Fruit fly (Drosophila melanogaster) whole organism, embryonic: ENCODE results near the gene cindr.

Source experiments
- Abd-B ChIP-seq: fragments of 200-800 bp; sonication (Bioruptor generic); optimal IDR thresholded peaks from 2 replicates; lab custom pipeline; 2018; ENCODE audit warnings: missing biosample characterization, mild to moderate bottlenecking, missing genetic modification characterization, moderate library complexity
- Adf1 ChIP-seq: fragments of 200-800 bp; sonication (Bioruptor generic); IDR thresholded peaks from 2 replicates; pipeline ENCODE4 v1.3.6; 2022; ENCODE audit warnings: missing biosample characterization, missing genetic modification characterization
- Awh ChIP-seq: fragments of 200-800 bp; sonication (Bioruptor generic); IDR thresholded peaks from 2 replicates; pipeline ENCODE4, ENCODE4 v1.3.6; 2022; ENCODE audit warnings: missing biosample characterization, missing genetic modification characterization
- CG1024 ChIP-seq: fragments of 200-800 bp; sonication (Bioruptor generic); IDR thresholded peaks from 2 replicates; pipeline ENCODE4 v1.3.6; 2022; ENCODE audit warnings: missing biosample characterization, missing genetic modification characterization
- CG10321 ChIP-seq: fragments of 200-800 bp; sonication (Bioruptor generic); IDR thresholded peaks from 2 replicates; pipeline ENCODE4 v1.3.6; 2022; ENCODE audit warnings: missing biosample characterization, missing genetic modification characterization
- CG11723 ChIP-seq: fragments of 200-800 bp; sonication (Bioruptor generic); optimal IDR thresholded peaks from 2 replicates; lab custom pipeline; 2017; ENCODE audit warnings: missing biosample characterization, mild to moderate bottlenecking, missing genetic modification characterization
- CG12236 ChIP-seq: fragments of 200-800 bp; sonication (Bioruptor generic); optimal IDR thresholded peaks from 2 replicates; lab custom pipeline; 2016; ENCODE audit warnings: missing biosample characterization, missing genetic modification characterization
- CG1233 ChIP-seq: fragments of 200-800 bp; sonication (Bioruptor generic); optimal IDR thresholded peaks from 4 replicates; lab custom pipeline; 2018; ENCODE audit warnings: missing biosample characterization, mild to moderate bottlenecking, missing genetic modification characterization
- CG12769 ChIP-seq: fragments of 200-800 bp; sonication (Bioruptor generic); optimal IDR thresholded peaks from 2 replicates; lab custom pipeline; 2019; ENCODE audit warnings: missing biosample characterization, mild to moderate bottlenecking, missing genetic modification characterization, moderate library complexity
- CG13287 ChIP-seq: fragments of 200-800 bp; sonication (Bioruptor generic); IDR thresholded peaks from 2 replicates; pipeline ENCODE4 v1.3.6; 2022; ENCODE audit warnings: missing biosample characterization, missing genetic modification characterization; ENCODE audit not compliant: partially characterized antibody
- CG13424 ChIP-seq: fragments of 200-800 bp; sonication (Bioruptor generic); optimal IDR thresholded peaks from 2 replicates; lab custom pipeline; 2019; ENCODE audit warnings: missing biosample characterization, mild to moderate bottlenecking, missing genetic modification characterization, moderate library complexity
- CG2678 ChIP-seq: fragments of 200-800 bp; sonication (Bioruptor generic); optimal IDR thresholded peaks from 3 replicates; lab custom pipeline; 2019; ENCODE audit warnings: missing biosample characterization, mild to moderate bottlenecking, missing genetic modification characterization, moderate library complexity
- CG30020 ChIP-seq: fragments of 200-800 bp; optimal IDR thresholded peaks from 2 replicates; lab custom pipeline; 2019; ENCODE audit warnings: missing biosample characterization, mild to moderate bottlenecking, missing genetic modification characterization, moderate library complexity
- CG3407 ChIP-seq: fragments of 200-800 bp; sonication (Bioruptor generic); optimal IDR thresholded peaks from 2 replicates; lab custom pipeline; 2018; ENCODE audit warnings: missing biosample characterization, mild to moderate bottlenecking, missing genetic modification characterization
- CG5953 ChIP-seq: fragments of 200-800 bp; sonication (Bioruptor generic); IDR thresholded peaks from 2 replicates; pipeline ENCODE4 v1.3.6; 2022; ENCODE audit warnings: missing biosample characterization, missing genetic modification characterization
- CG7556 ChIP-seq: fragments of 200-800 bp; sonication (Bioruptor generic); optimal IDR thresholded peaks from 2 replicates; lab custom pipeline; 2017; ENCODE audit warnings: missing biosample characterization, mild to moderate bottlenecking, missing genetic modification characterization
- CG7987 ChIP-seq: fragments of 200-800 bp; sonication (Bioruptor generic); optimal IDR thresholded peaks from 2 replicates; lab custom pipeline; 2018; ENCODE audit warnings: missing biosample characterization, mild to moderate bottlenecking, missing genetic modification characterization, moderate library complexity
- CG9437 ChIP-seq: fragments of 200-800 bp; sonication (Bioruptor generic); optimal IDR thresholded peaks from 2 replicates; lab custom pipeline; 2018; ENCODE audit warnings: missing biosample characterization, mild to moderate bottlenecking, missing genetic modification characterization
- D19B ChIP-seq: fragments of 200-800 bp; sonication (Bioruptor generic); optimal IDR thresholded peaks from 2 replicates; lab custom pipeline; 2017; ENCODE audit warnings: missing biosample characterization, mild to moderate bottlenecking, missing genetic modification characterization
- Dek ChIP-seq: fragments of 200-800 bp; sonication (Bioruptor generic); optimal IDR thresholded peaks from 3 replicates; lab custom pipeline; 2019; ENCODE audit warnings: missing biosample characterization, mild to moderate bottlenecking, missing genetic modification characterization, moderate library complexity
- Lhr ChIP-seq: fragments of 200-800 bp; sonication (Bioruptor generic); optimal IDR thresholded peaks from 3 replicates; lab custom pipeline; 2017; ENCODE audit warnings: mild to moderate bottlenecking, missing biosample characterization, missing genetic modification reagents, missing genetic modification characterization
- MESR4 ChIP-seq: fragments of 200-800 bp; sonication (Bioruptor generic); optimal IDR thresholded peaks from 2 replicates; lab custom pipeline; 2018; ENCODE audit warnings: missing biosample characterization, mild to moderate bottlenecking, missing genetic modification characterization, moderate library complexity
- Mad ChIP-seq: fragments of 200-800 bp; sonication (Bioruptor generic); optimal IDR thresholded peaks from 2 replicates; lab custom pipeline; 2016; ENCODE audit warnings: missing biosample characterization, missing genetic modification characterization
- Med ChIP-seq: fragments of 200-800 bp; sonication (Bioruptor generic); peaks from one replicate; lab custom pipeline; 2016; ENCODE audit warnings: missing biosample characterization, missing genetic modification characterization, mild to moderate bottlenecking, inconsistent platforms, moderate library complexity
- Meics ChIP-seq: fragments of 200-800 bp; sonication (Bioruptor generic); optimal IDR thresholded peaks from 2 replicates; lab custom pipeline; 2017; ENCODE audit warnings: missing biosample characterization, mild to moderate bottlenecking, missing genetic modification characterization
- NK7.1 ChIP-seq: fragments of 200-800 bp; sonication (Bioruptor generic); optimal IDR thresholded peaks from 3 replicates; lab custom pipeline; 2016; ENCODE audit warnings: missing biosample characterization, missing genetic modification characterization
- Nf-YB ChIP-seq: fragments of 200-800 bp; sonication (Bioruptor generic); optimal IDR thresholded peaks from 3 replicates; lab custom pipeline; 2019; ENCODE audit warnings: missing biosample characterization, mild to moderate bottlenecking, missing genetic modification characterization, moderate library complexity
- Pdp1 ChIP-seq, 2 experiments: fragments of 200-800 bp; sonication (Bioruptor generic); optimal IDR thresholded peaks; 3 replicates each; lab custom pipeline; 2016; ENCODE audit warnings: missing biosample characterization in 2 of 2, missing genetic modification characterization in 2 of 2, mild to moderate bottlenecking in 1 of 2, moderate library complexity in 1 of 2
- Rfx ChIP-seq: fragments of 200-800 bp; sonication (Bioruptor generic); IDR thresholded peaks from 2 replicates; pipeline ENCODE4 v1.3.6; 2022; ENCODE audit warnings: missing biosample characterization, missing genetic modification characterization
- YL-1 ChIP-seq: fragments of 200-800 bp; sonication (Bioruptor generic); optimal IDR thresholded peaks from 3 replicates; lab custom pipeline; 2017; ENCODE audit warnings: missing biosample characterization, mild to moderate bottlenecking, missing genetic modification characterization
- amos ChIP-seq: fragments of 200-800 bp; sonication (Bioruptor generic); IDR thresholded peaks from 2 replicates; pipeline ENCODE4 v1.3.6; 2022; ENCODE audit warnings: missing biosample characterization, missing genetic modification characterization; ENCODE audit not compliant: partially characterized antibody
- bab2 ChIP-seq: fragments of 200-800 bp; sonication (Bioruptor generic); optimal IDR thresholded peaks from 2 replicates; lab custom pipeline; 2016; ENCODE audit warnings: missing biosample characterization, missing genetic modification characterization
- cad ChIP-seq: fragments of >200 bp; optimal IDR thresholded peaks from 2 replicates; lab custom pipeline; 2017; ENCODE audit warnings: missing biosample characterization, missing genetic modification characterization
- cg ChIP-seq: fragments of 200-800 bp; sonication (Bioruptor generic); optimal IDR thresholded peaks from 3 replicates; lab custom pipeline; 2019; ENCODE audit warnings: missing biosample characterization, mild to moderate bottlenecking, missing genetic modification characterization, moderate library complexity
- chinmo ChIP-seq: fragments of 200-800 bp; sonication (Bioruptor generic); IDR thresholded peaks from 4 replicates; pipeline ENCODE4 v1.3.6; 2022; ENCODE audit warnings: missing biosample characterization, missing genetic modification characterization; ENCODE audit not compliant: partially characterized antibody
- ci ChIP-seq: fragments of 200-800 bp; sonication (Bioruptor generic); IDR thresholded peaks from 3 replicates; pipeline ENCODE4 v1.3.6; 2022; ENCODE audit warnings: missing biosample characterization, missing genetic modification characterization
- corto ChIP-seq: fragments of 200-800 bp; sonication (Bioruptor generic); optimal IDR thresholded peaks from 2 replicates; lab custom pipeline; 2016; ENCODE audit warnings: missing biosample characterization, mild to moderate bottlenecking, missing genetic modification characterization, moderate library complexity
- crol ChIP-seq: fragments of 200-800 bp; sonication (Bioruptor generic); IDR thresholded peaks from 2 replicates; pipeline ENCODE4 v1.3.6; 2022; ENCODE audit warnings: missing biosample characterization, missing genetic modification characterization
- crp ChIP-seq, 2 experiments: fragments of 200-800 bp; sonication (Bioruptor generic); optimal IDR thresholded peaks; 2 replicates in 1 of 2; 3 replicates in 1 of 2; lab custom pipeline; 2017; ENCODE audit warnings: missing biosample characterization in 2 of 2, missing genetic modification characterization in 2 of 2, mild to moderate bottlenecking in 1 of 2, moderate library complexity in 1 of 2
- cwo ChIP-seq: fragments of 200-800 bp; sonication (Bioruptor generic); optimal IDR thresholded peaks from 3 replicates; lab custom pipeline; 2017; ENCODE audit warnings: missing biosample characterization, missing genetic modification characterization, mild to moderate bottlenecking, moderate library complexity, missing genetic modification reagents
- gce ChIP-seq: fragments of 200-800 bp; sonication (Bioruptor generic); IDR thresholded peaks from 3 replicates; pipeline ENCODE4 v1.3.6; 2022; ENCODE audit warnings: missing biosample characterization, missing genetic modification characterization
- h ChIP-seq: fragments of >200 bp; optimal IDR thresholded peaks from 2 replicates; lab custom pipeline; 2017
- jumu ChIP-seq: fragments of 200-800 bp; sonication (Bioruptor generic); optimal IDR thresholded peaks from 3 replicates; lab custom pipeline; 2016; ENCODE audit warnings: missing biosample characterization, missing genetic modification characterization
- lmd ChIP-seq: fragments of 200-800 bp; sonication (Bioruptor generic); IDR thresholded peaks from 2 replicates; pipeline ENCODE4 v1.3.6; 2022; ENCODE audit warnings: missing biosample characterization, missing genetic modification characterization
- pfk ChIP-seq: fragments of 200-800 bp; sonication (Bioruptor generic); optimal IDR thresholded peaks from 2 replicates; lab custom pipeline; 2018; ENCODE audit warnings: missing biosample characterization, mild to moderate bottlenecking, missing genetic modification characterization, moderate library complexity
- rib ChIP-seq: fragments of 200-800 bp; sonication (Bioruptor generic); IDR thresholded peaks from 2 replicates; pipeline ENCODE4 v1.3.6; 2022; ENCODE audit warnings: missing biosample characterization, missing genetic modification characterization
- sima ChIP-seq: fragments of 200-800 bp; sonication (Bioruptor generic); optimal IDR thresholded peaks from 2 replicates; lab custom pipeline; 2016; ENCODE audit warnings: missing biosample characterization, missing genetic modification characterization
- stwl ChIP-seq: fragments of 200-800 bp; sonication (Bioruptor generic); optimal IDR thresholded peaks from 3 replicates; lab custom pipeline; 2018; ENCODE audit warnings: missing biosample characterization, mild to moderate bottlenecking, missing genetic modification characterization, moderate library complexity
- twi ChIP-seq: fragments of 200-800 bp; optimal IDR thresholded peaks from 2 replicates; lab custom pipeline; 2019; ENCODE audit warnings: missing biosample characterization, mild to moderate bottlenecking, missing genetic modification characterization, moderate library complexity
- wdn ChIP-seq: fragments of 200-800 bp; sonication (Bioruptor generic); IDR thresholded peaks from 2 replicates; pipeline ENCODE4 v1.3.6; 2022; ENCODE audit warnings: missing biosample characterization, missing genetic modification characterization
- zfh2 ChIP-seq: fragments of 200-800 bp; sonication (Bioruptor generic); optimal IDR thresholded peaks from 2 replicates; lab custom pipeline; 2016; ENCODE audit warnings: missing biosample characterization, missing genetic modification characterization

cindr gene

DNA sequence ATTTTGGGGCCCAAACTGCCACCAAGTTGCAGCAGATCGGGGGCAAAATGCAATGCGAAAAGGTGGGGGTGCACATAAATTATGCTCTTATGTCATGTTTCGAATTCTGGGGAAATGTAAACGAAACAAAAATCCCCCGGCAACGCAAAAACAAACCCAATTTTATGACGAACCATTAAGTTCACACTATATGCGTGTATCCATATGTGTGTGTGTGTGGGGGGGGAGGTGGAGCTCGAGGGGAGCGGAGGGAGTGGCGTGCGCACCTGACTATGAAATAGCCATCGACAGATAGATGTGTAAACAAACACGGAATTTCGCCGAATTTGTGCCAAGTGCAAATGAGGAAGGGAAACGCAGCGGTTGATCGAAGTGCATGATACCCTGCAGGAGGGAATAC is 7.0 kb upstream of the cindr start:
- TF ChIP-seq gce (no peak), cg (GFP tag; lab: Kevin White, UChicago) (peak; percentile 38), Pdp1 (GFP tag; optimal IDR thresholded peaks at IDR 0.05; lab: Kevin White, UChicago) (peak in 1 of 2 experiments; percentile 21), NK7.1 (GFP tag; lab: Kevin White, UChicago) (no peak), sima (GFP tag; lab: Kevin White, UChicago) (no peak), CG3407 (GFP tag; lab: Kevin White, UChicago) (no peak), CG12769 (peak; percentile 53), Nf-YB (no peak), Lhr (GFP tag; lab: Kevin White, UChicago) (no peak), jumu (GFP tag; lab: Kevin White, UChicago) (no peak), h (lab: Kevin White, UChicago) (no peak), CG7556 (GFP tag; lab: Kevin White, UChicago) (no peak), cad (GFP tag; lab: Kevin White, UChicago) (no peak), CG12236 (GFP tag; lab: Kevin White, UChicago) (no peak), CG13424 (tag; lab: Kevin White, UChicago) (no peak), Abd-B (GFP tag; lab: Kevin White, UChicago) (peak; percentile 24), chinmo (0 out of 4 replicates have a peak, but pooled peaks have one; percentile 48), crol (peak; percentile 88), Med (GFP tag; lab: Kevin White, UChicago) (peak; percentile 54), CG1024 (no peak), D19B (peak; percentile 46), wdn (GFP tag; lab: Robert Waterston, UW) (0 out of 2 replicates have a peak, but pooled peaks have one; percentile 14), CG2678 (tag; lab: Kevin White, UChicago) (no peak), ci (0 out of 3 replicates have a peak, but pooled peaks have one; percentile 41), Mad (GFP tag; lab: Kevin White, UChicago) (no peak), MESR4 (GFP tag; lab: Kevin White, UChicago) (no peak), stwl (tag; lab: Kevin White, UChicago) (no peak), pfk (GFP tag; lab: Kevin White, UChicago) (no peak), CG13287 (GFP tag; lab: Robert Waterston, UW) (no peak), zfh2 (GFP tag; lab: Kevin White, UChicago) (no peak), Adf1 (GFP tag; lab: Robert Waterston, UW) (no peak), bab2 (GFP tag; lab: Kevin White, UChicago) (no peak), rib (GFP tag; lab: Robert Waterston, UW) (peak; percentile 13; the same call in 1 of the 2 replicates)

DNA sequence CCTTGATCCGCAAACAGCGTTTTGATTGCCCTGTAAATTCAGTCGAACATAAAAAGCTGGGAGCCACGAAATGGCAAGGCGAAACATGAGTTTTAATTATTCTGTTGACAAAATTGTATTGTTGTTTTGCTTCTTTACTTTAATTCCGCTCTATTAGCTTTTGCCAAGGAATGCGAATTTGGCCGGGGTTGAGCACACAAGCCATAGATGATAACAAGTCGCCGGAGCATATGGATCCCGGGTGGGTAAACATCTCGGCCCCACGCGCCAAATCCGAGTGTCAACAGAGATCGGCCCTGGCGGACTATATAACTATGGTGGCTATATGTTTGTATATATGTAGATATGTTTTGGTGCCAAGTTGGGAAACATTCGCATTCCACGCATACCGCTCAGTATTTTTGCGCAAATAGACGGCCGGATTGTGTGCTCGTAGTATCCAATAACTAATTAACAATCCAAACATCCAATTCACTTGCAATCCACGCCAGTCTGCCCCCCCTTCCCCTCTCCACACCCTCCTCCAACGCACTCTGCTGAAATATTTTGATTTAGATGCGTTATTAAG is 6.2 kb upstream of the cindr start:
- TF ChIP-seq Awh (GFP tag; lab: Robert Waterston, UW) (no peak), Meics (GFP tag; lab: Kevin White, UChicago) (peak; percentile 45), CG5953 (GFP tag; lab: Robert Waterston, UW) (no peak), lmd (GFP tag; lab: Robert Waterston, UW) (no peak), twi (tag; lab: Kevin White, UChicago) (no peak), Dek (tag; lab: Kevin White, UChicago) (no peak), CG10321 (GFP tag; lab: Robert Waterston, UW) (no peak), corto (no peak), CG7987 (GFP tag; lab: Kevin White, UChicago) (peak; percentile 29), CG1233 (peak; percentile 20), CG9437 (GFP tag; lab: Kevin White, UChicago) (no peak), CG30020 (tag; lab: Kevin White, UChicago) (no peak), Rfx (GFP tag; lab: Robert Waterston, UW) (peak; percentile 25; the same call in 1 of the 2 replicates), YL-1 (GFP tag; lab: Kevin White, UChicago) (no peak), crp (GFP tag; optimal IDR thresholded peaks at IDR 0.05; lab: Kevin White, UChicago) (no peak), CG11723 (GFP tag; lab: Kevin White, UChicago) (no peak), cwo (GFP tag; lab: Kevin White, UChicago) (peak; percentile 40), amos (GFP tag; lab: Robert Waterston, UW) (no peak)
